Worm (Caenorhabditis elegans) whole organism, mixed stage, embryonic: ENCODE measurements around the gene Y41G9A.6.

ENCODE experiments used
- ceh-43 ChIP-seq: fragments of 200-800 bp; sonication (Bioruptor generic); optimal IDR thresholded peaks from 2 replicates; lab custom pipeline; 2018; ENCODE audit warnings: mild to moderate bottlenecking, missing genetic modification characterization, moderate library complexity, missing compliant biosample characterization
- lin-13 ChIP-seq: fragments of 150-350 bp; optimal IDR thresholded peaks from 2 replicates; lab custom pipeline; 2014; ENCODE audit warnings: missing biosample characterization, missing genetic modification characterization
- nhr-12 ChIP-seq: fragments of 150-350 bp; optimal IDR thresholded peaks from 2 replicates; lab custom pipeline; 2014; ENCODE audit warnings: missing biosample characterization, missing genetic modification characterization
- nhr-237 ChIP-seq: fragments of 150-350 bp; optimal IDR thresholded peaks from 2 replicates; lab custom pipeline; 2014; ENCODE audit warnings: missing biosample characterization, missing genetic modification characterization
- nhr-76 ChIP-seq: sonication (generic microtip); optimal IDR thresholded peaks from 2 replicates; lab custom pipeline; 2017; ENCODE audit warnings: missing biosample characterization, missing genetic modification characterization
- unc-62 ChIP-seq: fragments of 150-350 bp; optimal IDR thresholded peaks from 2 replicates; lab custom pipeline; 2014; ENCODE audit warnings: missing biosample characterization, missing genetic modification reagents, missing genetic modification characterization

DNA sequence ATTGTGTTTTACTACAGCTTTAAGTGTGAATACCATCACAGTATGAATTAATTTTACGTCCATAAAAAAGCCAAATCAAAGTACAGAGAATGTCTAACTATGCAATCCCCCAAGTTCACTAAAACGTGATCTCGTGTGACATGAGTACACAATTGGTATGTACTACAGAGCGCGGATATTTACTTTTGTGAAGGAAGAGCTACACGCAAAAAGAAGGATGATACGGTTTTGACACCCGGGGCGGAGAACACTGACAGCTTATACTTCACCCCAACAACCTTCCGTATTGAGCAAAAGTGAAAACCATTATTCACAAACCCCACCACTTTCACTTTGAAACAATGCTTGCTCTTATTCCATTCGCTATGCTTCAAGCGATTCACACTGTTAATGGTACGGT lies 21.9 kb downstream of the Y41G9A.6 start, which contains the start of gene nspg-5:
- TF ChIP-seq unc-62 (GFP tag; lab: Kevin White, UChicago) (no peak), nhr-12 (tag; lab: Kevin White, UChicago) (no peak), nhr-237 (tag; lab: Kevin White, UChicago) (no peak), ceh-43 (GFP tag; lab: Kevin White, UChicago) (no peak), lin-13 (no peak), nhr-76 (tag; lab: Kevin White, UChicago) (no peak)
